Fruit fly (Drosophila melanogaster): ENCODE results near the gene hzg.
A peak's percentile ranks its signal among the peaks of the same experiment; 100 is the strongest.

Gene hzg

dm6 chr3L:16046387-16047066 is 42.0 kb upstream of the hzg start (continued):
- TF ChIP-seq btn (GFP tag; optimal IDR thresholded peaks at IDR 0.05) (no peak), CG8388 (GFP tag; optimal IDR thresholded peaks at IDR 0.05) (no peak), tio (GFP tag; optimal IDR thresholded peaks at IDR 0.05) (no peak), wor (GFP tag; IDR thresholded peaks at IDR 0.05) (no peak), CG18764 (GFP tag; optimal IDR thresholded peaks at IDR 0.05) (no peak), ash1 (GFP tag; optimal IDR thresholded peaks at IDR 0.05) (peak; percentile 15), Dp (GFP tag; optimal IDR thresholded peaks at IDR 0.05) (no peak), CG7786 (GFP tag; optimal IDR thresholded peaks at IDR 0.05) (no peak), fu2 (GFP tag; optimal IDR thresholded peaks at IDR 0.05) (no peak), gfzf (GFP tag; optimal IDR thresholded peaks at IDR 0.05) (no peak), fd102C (GFP tag; optimal IDR thresholded peaks at IDR 0.05) (no peak), Rx (GFP tag; IDR thresholded peaks at IDR 0.05) (no peak), CG4424 (GFP tag; optimal IDR thresholded peaks at IDR 0.05) (no peak), otp (GFP tag; IDR thresholded peaks at IDR 0.05) (peak; percentile 55; the same call in 1 of the 3 replicates), CG12659 (GFP tag; optimal IDR thresholded peaks at IDR 0.05) (no peak), ro (GFP tag; IDR thresholded peaks at IDR 0.05) (no peak), MESR4 (GFP tag; optimal IDR thresholded peaks at IDR 0.05) (peak; percentile 57), CG12942 (GFP tag; optimal IDR thresholded peaks at IDR 0.05) (no peak), CG15601 (tag; optimal IDR thresholded peaks at IDR 0.05) (peak; percentile 28), lov (optimal IDR thresholded peaks at IDR 0.05) (no peak), lov (GFP tag; IDR thresholded peaks at IDR 0.05) (no peak), CG6813 (GFP tag; optimal IDR thresholded peaks at IDR 0.05) (no peak), h (optimal IDR thresholded peaks at IDR 0.05) (no peak), pfk (GFP tag; optimal IDR thresholded peaks at IDR 0.05) (peak; percentile 18), nmo (GFP tag; optimal IDR thresholded peaks at IDR 0.05) (peak; percentile 4), Stat92E (GFP tag; optimal IDR thresholded peaks at IDR 0.05) (peak in 1 of 3 experiments; percentile 86), CG12104 (GFP tag; optimal IDR thresholded peaks at IDR 0.05) (no peak), CG31441 (GFP tag; IDR thresholded peaks at IDR 0.05) (no peak; the same call in 1 of the 2 replicates), CG6765 (GFP tag; optimal IDR thresholded peaks at IDR 0.05) (peak; percentile 49), unpg (GFP tag; optimal IDR thresholded peaks at IDR 0.05) (peak; percentile 10), CG15696 (tag; optimal IDR thresholded peaks at IDR 0.05) (no peak), Ets97D (GFP tag; optimal IDR thresholded peaks at IDR 0.05) (no peak), CG7928 (GFP tag; optimal IDR thresholded peaks at IDR 0.05) (no peak), CG14965 (GFP tag; optimal IDR thresholded peaks at IDR 0.05; ENCODE audit: borderline replicate concordance) (no peak), CG10366 (GFP tag; IDR thresholded peaks at IDR 0.05) (no peak), CG11247 (GFP tag; IDR thresholded peaks at IDR 0.05) (peak; percentile 38; the same call in 1 of the 2 replicates), Ada2b (GFP tag; IDR thresholded peaks at IDR 0.05) (no peak), CG32532 (GFP tag; IDR thresholded peaks at IDR 0.05) (peak; percentile 44; the same call in 1 of the 2 replicates), pho (GFP tag; optimal IDR thresholded peaks at IDR 0.05) (no peak), zfh1 (GFP tag; IDR thresholded peaks at IDR 0.05) (0 out of 3 replicates have a peak, but pooled peaks have one; percentile 48), CG1024 (GFP tag; IDR thresholded peaks at IDR 0.05) (0 out of 2 replicates have a peak, but pooled peaks have one; percentile 7), Hand (GFP tag; optimal IDR thresholded peaks at IDR 0.05) (peak; percentile 53), luna (GFP tag; optimal IDR thresholded peaks at IDR 0.05) (no peak), Jarid2 (GFP tag; optimal IDR thresholded peaks at IDR 0.05) (peak; percentile 89), CG1647 (GFP tag; optimal IDR thresholded peaks at IDR 0.05) (no peak), CG5180 (GFP tag; optimal IDR thresholded peaks at IDR 0.05) (no peak), Dref (GFP tag; IDR thresholded peaks at IDR 0.05) (no peak), CG11456 (GFP tag; IDR thresholded peaks at IDR 0.05) (peak; percentile 46; the same call in 1 of the 3 replicates), hth (optimal IDR thresholded peaks at IDR 0.05) (no peak), jing (GFP tag; optimal IDR thresholded peaks at IDR 0.05) (no peak), Tbp (GFP tag; optimal IDR thresholded peaks at IDR 0.05) (no peak)
